Fruit fly (Drosophila melanogaster) whole organism, embryonic: Measurements from ENCODE around the gene Trax.

Experiments
- Antp ChIP-seq: fragments of 200-800 bp; sonication (Bioruptor generic); optimal IDR thresholded peaks from 3 replicates; lab custom pipeline; 2016; ENCODE audit warnings: missing biosample characterization, missing genetic modification characterization
- Bteb2 ChIP-seq: fragments of 200-800 bp; sonication (Bioruptor generic); optimal IDR thresholded peaks from 2 replicates; lab custom pipeline; 2016; ENCODE audit warnings: missing biosample characterization, missing genetic modification characterization
- C15 ChIP-seq: fragments of 200-800 bp; sonication (Bioruptor generic); IDR thresholded peaks from 3 replicates; pipeline ENCODE4 v1.3.6; 2022; ENCODE audit warnings: missing biosample characterization, missing genetic modification characterization
- CG10147 ChIP-seq: fragments of 200-800 bp; sonication (Bioruptor generic); optimal IDR thresholded peaks from 2 replicates; lab custom pipeline; 2019; ENCODE audit warnings: missing biosample characterization, mild to moderate bottlenecking, missing genetic modification characterization, moderate library complexity
- CG10431 ChIP-seq: fragments of 200-800 bp; sonication (Bioruptor generic); optimal IDR thresholded peaks from 3 replicates; lab custom pipeline; 2018; ENCODE audit warnings: missing biosample characterization, mild to moderate bottlenecking, missing genetic modification characterization
- CG12744 ChIP-seq: fragments of 200-800 bp; sonication (Bioruptor generic); optimal IDR thresholded peaks from 2 replicates; lab custom pipeline; 2016; ENCODE audit warnings: missing biosample characterization, missing genetic modification characterization
- CG13296 ChIP-seq: fragments of 200-800 bp; sonication (Bioruptor generic); optimal IDR thresholded peaks from 3 replicates; lab custom pipeline; 2018; ENCODE audit warnings: missing biosample characterization, mild to moderate bottlenecking, missing genetic modification characterization
- CG15011 ChIP-seq: fragments of 200-800 bp; sonication (Bioruptor generic); optimal IDR thresholded peaks from 3 replicates; lab custom pipeline; 2018; ENCODE audit warnings: missing biosample characterization, mild to moderate bottlenecking, missing genetic modification characterization
- CG15269 ChIP-seq: fragments of 200-800 bp; sonication (Bioruptor generic); optimal IDR thresholded peaks from 2 replicates; lab custom pipeline; 2018; ENCODE audit warnings: missing biosample characterization, mild to moderate bottlenecking, missing genetic modification characterization, moderate library complexity
- CG15514 ChIP-seq: fragments of 200-800 bp; sonication (Bioruptor generic); optimal IDR thresholded peaks from 3 replicates; lab custom pipeline; 2017; ENCODE audit warnings: missing biosample characterization, missing genetic modification characterization, mild to moderate bottlenecking, moderate library complexity, missing genetic modification reagents
- CG1603 ChIP-seq: fragments of 200-800 bp; sonication (Bioruptor generic); optimal IDR thresholded peaks from 2 replicates; lab custom pipeline; 2019; ENCODE audit warnings: missing biosample characterization, mild to moderate bottlenecking, missing genetic modification characterization, moderate library complexity
- CG17385 ChIP-seq: fragments of 200-800 bp; sonication (Bioruptor generic); optimal IDR thresholded peaks from 3 replicates; lab custom pipeline; 2018; ENCODE audit warnings: missing biosample characterization, mild to moderate bottlenecking, missing genetic modification characterization
- CG18262 ChIP-seq: fragments of 200-800 bp; optimal IDR thresholded peaks from 3 replicates; lab custom pipeline; 2019; ENCODE audit warnings: missing biosample characterization, mild to moderate bottlenecking, missing genetic modification characterization, moderate library complexity
- CG2678 ChIP-seq: fragments of 200-800 bp; sonication (Bioruptor generic); optimal IDR thresholded peaks from 3 replicates; lab custom pipeline; 2019; ENCODE audit warnings: missing biosample characterization, mild to moderate bottlenecking, missing genetic modification characterization, moderate library complexity
- CG32772 ChIP-seq: fragments of 200-800 bp; sonication (Bioruptor generic); IDR thresholded peaks from 2 replicates; pipeline ENCODE4 v1.3.6; 2022; ENCODE audit warnings: missing biosample characterization, missing genetic modification characterization
- CG4730 ChIP-seq: fragments of 200-800 bp; sonication (Bioruptor generic); IDR thresholded peaks from 2 replicates; pipeline ENCODE4 v1.3.6; 2022; ENCODE audit warnings: missing biosample characterization, missing genetic modification characterization
- CG6254 ChIP-seq: fragments of 200-800 bp; sonication (Bioruptor generic); optimal IDR thresholded peaks from 3 replicates; lab custom pipeline; 2017; ENCODE audit warnings: mild to moderate bottlenecking, missing biosample characterization, missing genetic modification reagents, missing genetic modification characterization
- CG6272 ChIP-seq: fragments of 200-800 bp; sonication (Bioruptor generic); IDR thresholded peaks from 2 replicates; pipeline ENCODE4 v1.3.6; 2022; ENCODE audit warnings: missing biosample characterization, missing genetic modification characterization
- CG7271 ChIP-seq: fragments of 200-800 bp; sonication (Bioruptor generic); optimal IDR thresholded peaks from 2 replicates; lab custom pipeline; 2018; ENCODE audit warnings: missing biosample characterization, mild to moderate bottlenecking, missing genetic modification characterization, moderate library complexity
- CG8089 ChIP-seq: fragments of 200-800 bp; sonication (Bioruptor generic); optimal IDR thresholded peaks from 3 replicates; lab custom pipeline; 2016; ENCODE audit warnings: missing biosample characterization, missing genetic modification characterization
- CTCF ChIP-seq: fragments of 200-800 bp; sonication (Bioruptor generic); optimal IDR thresholded peaks from 2 replicates; lab custom pipeline; 2017; ENCODE audit warnings: missing biosample characterization, mild to moderate bottlenecking, missing genetic modification characterization, moderate library complexity
- HHEX ChIP-seq: fragments of 200-800 bp; sonication (Bioruptor generic); optimal IDR thresholded peaks from 3 replicates; lab custom pipeline; 2017; ENCODE audit warnings: missing biosample characterization, mild to moderate bottlenecking, missing genetic modification characterization, missing genetic modification reagents
- HLH3B ChIP-seq: fragments of 200-800 bp; sonication (Bioruptor generic); IDR thresholded peaks from 2 replicates; pipeline ENCODE4 v1.3.6; 2022; ENCODE audit warnings: missing biosample characterization, missing genetic modification characterization
- HLHmδ ChIP-seq: fragments of 200-800 bp; sonication (Bioruptor generic); optimal IDR thresholded peaks from 2 replicates; lab custom pipeline; 2018; ENCODE audit warnings: missing biosample characterization, mild to moderate bottlenecking, missing genetic modification characterization, moderate library complexity
- Oli ChIP-seq: fragments of 200-800 bp; sonication (Bioruptor generic); optimal IDR thresholded peaks from 2 replicates; lab custom pipeline; 2018; ENCODE audit warnings: missing biosample characterization, mild to moderate bottlenecking, missing genetic modification characterization, moderate library complexity
- Rfx ChIP-seq: fragments of 200-800 bp; sonication (Bioruptor generic); IDR thresholded peaks from 2 replicates; pipeline ENCODE4 v1.3.6; 2022; ENCODE audit warnings: missing biosample characterization, missing genetic modification characterization
- Sox102F ChIP-seq: fragments of 200-800 bp; sonication (Bioruptor generic); optimal IDR thresholded peaks from 2 replicates; lab custom pipeline; 2018; ENCODE audit warnings: missing biosample characterization, mild to moderate bottlenecking, missing genetic modification characterization, moderate library complexity
- Spps ChIP-seq: fragments of 200-800 bp; sonication (Bioruptor generic); optimal IDR thresholded peaks from 2 replicates; lab custom pipeline; 2018; ENCODE audit warnings: missing biosample characterization, mild to moderate bottlenecking, missing genetic modification characterization
- Sry-δ ChIP-seq: fragments of 200-800 bp; sonication (Bioruptor generic); optimal IDR thresholded peaks from 2 replicates; lab custom pipeline; 2016; ENCODE audit warnings: missing biosample characterization, missing genetic modification characterization
- Ssrp ChIP-seq: fragments of 200-800 bp; sonication (Bioruptor generic); optimal IDR thresholded peaks from 2 replicates; lab custom pipeline; 2018; ENCODE audit warnings: missing biosample characterization, mild to moderate bottlenecking, missing genetic modification characterization, moderate library complexity
- TFAM ChIP-seq: fragments of 200-800 bp; sonication (Bioruptor generic); optimal IDR thresholded peaks from 2 replicates; lab custom pipeline; 2017; ENCODE audit warnings: missing biosample characterization, missing genetic modification characterization, inconsistent platforms
- bigmax ChIP-seq: fragments of 200-800 bp; sonication (Bioruptor generic); optimal IDR thresholded peaks from 2 replicates; lab custom pipeline; 2018; ENCODE audit warnings: missing biosample characterization, mild to moderate bottlenecking, missing genetic modification characterization
- corto ChIP-seq: fragments of 200-800 bp; sonication (Bioruptor generic); optimal IDR thresholded peaks from 2 replicates; lab custom pipeline; 2016; ENCODE audit warnings: missing biosample characterization, mild to moderate bottlenecking, missing genetic modification characterization, moderate library complexity
- cwo ChIP-seq: fragments of 200-800 bp; sonication (Bioruptor generic); optimal IDR thresholded peaks from 3 replicates; lab custom pipeline; 2017; ENCODE audit warnings: missing biosample characterization, missing genetic modification characterization, mild to moderate bottlenecking, moderate library complexity, missing genetic modification reagents
- dm ChIP-seq: fragments of 200-800 bp; sonication (Bioruptor generic); optimal IDR thresholded peaks from 3 replicates; lab custom pipeline; 2016; ENCODE audit warnings: missing biosample characterization, missing genetic modification characterization
- exex ChIP-seq: fragments of 200-800 bp; sonication (Bioruptor generic); optimal IDR thresholded peaks from 4 replicates; lab custom pipeline; 2018; ENCODE audit warnings: missing biosample characterization, mild to moderate bottlenecking, missing genetic modification characterization, moderate library complexity
- hb ChIP-seq: fragments of 200-800 bp; sonication (Bioruptor generic); IDR thresholded peaks from 3 replicates; pipeline ENCODE4 v1.3.6; 2022; ENCODE audit warnings: missing biosample characterization, missing genetic modification characterization; ENCODE audit not compliant: partially characterized antibody
- lab ChIP-seq: fragments of 200-800 bp; sonication (Bioruptor generic); optimal IDR thresholded peaks from 3 replicates; lab custom pipeline; 2017; ENCODE audit warnings: missing biosample characterization, missing genetic modification characterization, mild to moderate bottlenecking, moderate library complexity, missing genetic modification reagents
- nom ChIP-seq: fragments of 200-800 bp; sonication (Bioruptor generic); optimal IDR thresholded peaks from 2 replicates; lab custom pipeline; 2017; ENCODE audit warnings: missing biosample characterization, missing genetic modification characterization, mild to moderate bottlenecking, moderate library complexity, missing genetic modification reagents
- onecut ChIP-seq: fragments of 200-800 bp; sonication (Bioruptor generic); IDR thresholded peaks from 2 replicates; pipeline ENCODE4 v1.3.6; 2022; ENCODE audit warnings: missing biosample characterization, missing genetic modification characterization
- pan ChIP-seq, 4 experiments: fragments of >200 bp in 3 of 4; fragments of 200-800 bp in 1 of 4; sonication (Bioruptor generic) in 1 of 4; optimal IDR thresholded peaks in 3 of 4; IDR thresholded peaks in 1 of 4; 2 replicates each; pipeline versions ENCODE4 v1.3.6 to Lab custom; 2017 to 2022; ENCODE audit warnings: missing biosample characterization in 2 of 4, missing genetic modification characterization in 2 of 4, mixed read lengths in 1 of 4
- prd ChIP-seq, 3 experiments: fragments of >200 bp in 2 of 3; fragments of 200-800 bp in 1 of 3; sonication (Bioruptor generic) in 1 of 3; optimal IDR thresholded peaks in 2 of 3; IDR thresholded peaks in 1 of 3; 2 replicates in 2 of 3; 3 replicates in 1 of 3; pipeline versions ENCODE4 v1.3.6 to Lab custom; 2017 to 2022; ENCODE audit warnings: missing biosample characterization in 1 of 3, missing genetic modification characterization in 1 of 3
- repo ChIP-seq: fragments of 200-800 bp; sonication (Bioruptor generic); optimal IDR thresholded peaks from 2 replicates; lab custom pipeline; 2016; ENCODE audit warnings: missing biosample characterization, missing genetic modification characterization
- sens ChIP-seq: fragments of 200-800 bp; sonication (Bioruptor generic); peaks from one replicate; lab custom pipeline; 2016; ENCODE audit warnings: missing biosample characterization, missing genetic modification characterization
- seq ChIP-seq: fragments of 200-800 bp; sonication (Bioruptor generic); IDR thresholded peaks from 2 replicates; pipeline ENCODE4 v1.3.6; 2022; ENCODE audit warnings: missing biosample characterization, missing genetic modification characterization
- sisA ChIP-seq: fragments of 200-800 bp; sonication (Bioruptor generic); IDR thresholded peaks from 2 replicates; pipeline ENCODE4 v1.3.6; 2022; ENCODE audit warnings: missing biosample characterization, missing genetic modification characterization
- sqz ChIP-seq: fragments of 200-800 bp; sonication (Bioruptor generic); optimal IDR thresholded peaks from 3 replicates; lab custom pipeline; 2018; ENCODE audit warnings: missing biosample characterization, mild to moderate bottlenecking, missing genetic modification characterization
- tio ChIP-seq: fragments of 200-800 bp; sonication (Bioruptor generic); optimal IDR thresholded peaks from 2 replicates; lab custom pipeline; 2017; ENCODE audit warnings: missing biosample characterization, missing genetic modification characterization, inconsistent platforms
- yki ChIP-seq: fragments of >200 bp; optimal IDR thresholded peaks from 3 replicates; lab custom pipeline; 2018

The Trax gene

DNA sequence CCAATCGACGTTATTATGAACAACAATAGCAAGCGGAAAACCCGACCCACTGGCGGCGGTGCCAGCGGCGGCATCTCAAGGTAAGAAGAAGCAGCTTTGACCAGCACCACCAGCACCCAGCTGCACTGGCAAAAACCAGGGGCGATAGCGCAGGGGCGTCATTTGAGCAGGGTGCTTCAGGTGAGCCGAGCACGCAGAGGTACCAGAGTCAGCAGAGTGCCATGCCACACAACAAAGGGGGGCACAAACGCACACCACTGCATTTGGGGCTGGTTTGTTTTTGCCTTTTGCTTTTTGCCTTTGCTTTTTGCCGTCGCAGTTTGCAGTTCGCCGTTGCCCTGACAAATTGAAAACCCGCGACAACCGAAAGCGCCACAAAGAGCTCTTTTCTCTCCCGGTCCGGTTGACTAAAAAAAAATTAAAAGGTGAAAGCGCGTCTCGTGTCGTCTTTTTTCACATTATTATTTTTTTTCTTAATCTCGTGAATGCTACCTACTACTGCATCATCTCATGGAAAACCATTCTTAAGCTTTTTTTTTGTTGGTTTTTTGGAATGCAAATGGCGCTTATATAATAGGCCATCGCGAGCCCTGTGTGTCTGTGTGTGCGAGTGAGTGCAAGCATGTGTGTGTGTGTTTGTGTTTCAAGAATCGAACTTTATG, 47.7 kb downstream of the Trax start (continued):
- TF ChIP-seq CG32772 (GFP tag; lab: Robert Waterston, UW) = no peak
- no peak for TF ChIP-seq CG12744 (GFP tag; lab: Kevin White, UChicago)
- no peak for TF ChIP-seq HLHmδ
- TF ChIP-seq CG10147 (GFP tag; lab: Kevin White, UChicago) = no peak
- no peak for TF ChIP-seq CG15269
- TF ChIP-seq CG8089 (GFP tag; lab: Kevin White, UChicago) = no peak
- TF ChIP-seq repo = no peak
- no peak for TF ChIP-seq Ssrp
- no peak for TF ChIP-seq pan (optimal IDR thresholded peaks at IDR 0.05; lab: Kevin White, UChicago)
- TF ChIP-seq pan (GFP tag; optimal IDR thresholded peaks at IDR 0.05 in 1 of 2, IDR thresholded peaks at IDR 0.05 in 1 of 2) = peak in 1 of 2 experiments; percentile 13
- no peak for TF ChIP-seq yki (lab: Kevin White, UChicago)
- peak; percentile 9 for TF ChIP-seq CG1603
- TF ChIP-seq CG6272 (GFP tag; lab: Robert Waterston, UW) = 0 out of 2 replicates have a peak, but pooled peaks have one; percentile 8
- no peak for TF ChIP-seq TFAM (GFP tag; lab: Kevin White, UChicago)
- TF ChIP-seq dm (GFP tag; lab: Kevin White, UChicago) = no peak
- no peak for TF ChIP-seq prd (optimal IDR thresholded peaks at IDR 0.05; lab: Kevin White, UChicago)
- peak; percentile 23; the same call in 1 of the 3 replicates for TF ChIP-seq prd (GFP tag; IDR thresholded peaks at IDR 0.05; lab: Robert Waterston, UW)
- TF ChIP-seq CG15011 (GFP tag; lab: Kevin White, UChicago) = no peak
- TF ChIP-seq exex (tag; lab: Kevin White, UChicago) = no peak
- TF ChIP-seq CG15514 (GFP tag; lab: Kevin White, UChicago) = no peak
- no peak for TF ChIP-seq seq (GFP tag; lab: Robert Waterston, UW)
- TF ChIP-seq onecut (GFP tag; lab: Robert Waterston, UW) = no peak
- no peak for TF ChIP-seq tio (GFP tag; lab: Kevin White, UChicago)
- TF ChIP-seq Oli = no peak
- no peak for TF ChIP-seq CG7271 (tag; lab: Kevin White, UChicago)
- TF ChIP-seq Antp (GFP tag; lab: Kevin White, UChicago) = peak; percentile 12
- no peak for TF ChIP-seq hb (GFP tag; lab: Robert Waterston, UW)
- no peak for TF ChIP-seq Bteb2 (GFP tag; lab: Kevin White, UChicago)
- no peak for TF ChIP-seq Spps (tag; lab: Kevin White, UChicago)
- TF ChIP-seq HLH3B (GFP tag; lab: Robert Waterston, UW) = peak; percentile 35; the same call in 1 of the 2 replicates
- no peak for TF ChIP-seq C15
- peak; percentile 41; the same call in 1 of the 2 replicates for TF ChIP-seq sisA (GFP tag; lab: Robert Waterston, UW)
- TF ChIP-seq CG17385 = peak; percentile 37
- TF ChIP-seq sqz (GFP tag; lab: Kevin White, UChicago) = peak; percentile 68
- peak; percentile 10 for TF ChIP-seq corto (GFP tag; lab: Kevin White, UChicago)
- TF ChIP-seq CG4730 = no peak
- peak; percentile 6 for TF ChIP-seq CG6254 (GFP tag; lab: Kevin White, UChicago)
- TF ChIP-seq HHEX (GFP tag; lab: Kevin White, UChicago) = no peak
- peak; percentile 22 for TF ChIP-seq CG10431 (GFP tag; lab: Kevin White, UChicago)
- TF ChIP-seq sens (GFP tag; lab: Kevin White, UChicago) = peak; percentile 2
- peak; percentile 41; the same call in 1 of the 2 replicates for TF ChIP-seq Rfx
- TF ChIP-seq CG13296 = no peak
- TF ChIP-seq nom = peak; percentile 17
- TF ChIP-seq Sry-δ = no peak
- no peak for TF ChIP-seq CG2678 (tag; lab: Kevin White, UChicago)
- TF ChIP-seq CTCF (GFP tag; lab: Kevin White, UChicago) = no peak
- TF ChIP-seq lab (GFP tag; lab: Kevin White, UChicago) = no peak
- TF ChIP-seq CG18262 (tag; lab: Kevin White, UChicago) = no peak
- TF ChIP-seq cwo (GFP tag; lab: Kevin White, UChicago) = no peak
- no peak for TF ChIP-seq bigmax (GFP tag; lab: Kevin White, UChicago)
- TF ChIP-seq Sox102F = peak; percentile 3
